Fruit fly (Drosophila melanogaster): ENCODE results near the gene Irc.

DNA sequence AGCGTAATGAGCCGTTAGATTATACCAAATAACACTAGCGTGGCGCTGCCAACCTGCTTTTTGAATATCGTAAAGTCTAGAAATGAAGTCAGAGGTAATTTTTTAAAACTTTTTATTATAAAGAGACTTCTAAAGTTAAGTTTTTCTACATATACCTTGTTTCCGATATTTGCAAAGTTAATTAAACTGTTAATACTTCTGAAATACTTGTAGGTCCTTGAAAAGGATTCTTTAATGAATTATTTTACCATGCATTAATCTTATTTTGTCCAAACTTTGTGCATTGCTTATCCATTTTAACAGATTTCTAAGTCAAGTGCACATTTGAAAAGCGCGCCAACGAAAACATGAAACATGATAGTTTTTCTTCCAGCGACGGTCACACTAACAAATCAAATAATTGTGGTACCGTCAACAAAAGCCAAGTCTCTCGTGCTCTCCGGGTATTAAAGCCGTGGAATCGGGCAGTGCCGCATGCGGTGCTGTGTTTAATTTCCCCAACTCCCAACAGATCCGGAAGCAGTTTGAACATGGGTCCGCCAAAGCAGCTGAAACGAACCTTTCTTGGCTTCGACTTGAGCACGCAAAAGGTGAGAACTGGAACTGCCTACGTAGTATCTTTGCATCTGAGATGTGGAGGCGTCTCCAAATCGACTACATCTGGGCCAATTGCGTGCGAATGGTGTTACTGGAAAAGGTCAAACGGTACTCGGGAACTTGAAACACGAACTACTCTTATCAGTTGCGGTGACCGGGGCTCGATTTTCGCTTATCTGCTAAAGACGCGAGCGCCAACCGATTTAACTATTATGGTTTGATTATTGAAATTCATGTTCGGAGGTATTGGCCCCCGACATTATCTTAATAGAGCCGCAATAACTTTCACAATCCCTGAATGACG lies 6.4 kb upstream of the Irc start, which contains the start of the genes EMC2A and CG3534:
- TF ChIP-seq Eip75B (GFP tag; optimal IDR thresholded peaks at IDR 0.05): peak; percentile 44
- no peak for TF ChIP-seq OdsH (GFP tag; optimal IDR thresholded peaks at IDR 0.05)
- TF ChIP-seq Lpt (GFP tag; optimal IDR thresholded peaks at IDR 0.05): no peak
- no peak for TF ChIP-seq vri (GFP tag; optimal IDR thresholded peaks at IDR 0.05)
- no peak for TF ChIP-seq salr (GFP tag; optimal IDR thresholded peaks at IDR 0.05)
- TF ChIP-seq CG1621 (tag; optimal IDR thresholded peaks at IDR 0.05): no peak
- TF ChIP-seq CG10631 (GFP tag; optimal IDR thresholded peaks at IDR 0.05): peak; percentile 25
